Worm (Caenorhabditis elegans) whole organism, late embryonic: ENCODE data around the gene F14H8.5.

Source experiments
- ama-1 ChIP-seq: fragments of 150-350 bp; optimal IDR thresholded peaks from 2 replicates; lab custom pipeline; 2014
- dve-1 ChIP-seq: sonication (generic microtip); optimal IDR thresholded peaks from 2 replicates; lab custom pipeline; 2017; ENCODE audit warnings: antibody characterized with exemption, mild to moderate bottlenecking, missing genetic modification characterization, missing compliant biosample characterization
- elt-2 ChIP-seq: sonication (generic microtip); optimal IDR thresholded peaks from 2 replicates; lab custom pipeline; 2016; ENCODE audit warnings: missing genetic modification reagents, missing genetic modification characterization, missing compliant biosample characterization
- fkh-10 ChIP-seq: fragments of 150-350 bp; optimal IDR thresholded peaks from 2 replicates; lab custom pipeline; 2014; ENCODE audit warnings: missing biosample characterization, missing genetic modification reagents, missing genetic modification characterization
- hlh-13 ChIP-seq: fragments of 200-800 bp; sonication (Bioruptor generic); optimal IDR thresholded peaks from 2 replicates; lab custom pipeline; 2018; ENCODE audit warnings: mild to moderate bottlenecking, missing genetic modification characterization, missing compliant biosample characterization
- pqm-1 ChIP-seq: sonication (generic microtip); optimal IDR thresholded peaks from 2 replicates; lab custom pipeline; 2016; ENCODE audit warnings: missing genetic modification characterization, missing compliant biosample characterization
- pros-1 ChIP-seq: fragments of 150-350 bp; optimal IDR thresholded peaks from 2 replicates; lab custom pipeline; 2014; ENCODE audit warnings: missing biosample characterization, missing genetic modification reagents, missing genetic modification characterization
- ref-2 ChIP-seq: sonication (generic microtip); optimal IDR thresholded peaks from 2 replicates; lab custom pipeline; 2016; ENCODE audit warnings: missing genetic modification characterization, missing compliant biosample characterization

DNA sequence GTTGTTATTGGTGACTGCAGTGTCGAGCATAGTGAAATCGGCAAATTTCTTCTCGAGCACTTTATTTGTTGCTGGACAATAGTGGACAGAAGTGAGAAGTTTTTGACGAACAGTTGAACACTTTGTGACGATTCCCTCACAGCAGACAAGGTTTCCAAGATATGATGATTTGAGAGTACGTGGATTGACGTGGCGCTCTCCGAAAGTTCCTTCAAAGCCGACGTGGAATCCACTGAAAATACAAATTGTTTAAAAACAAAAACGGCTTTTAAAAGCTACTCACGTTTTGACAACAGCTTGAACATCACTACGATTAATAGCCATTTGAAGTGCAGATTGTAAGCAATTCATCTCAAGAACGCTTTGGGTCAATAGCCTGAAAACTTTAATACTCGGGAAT is 38.1 kb downstream of the F14H8.5 start:
- TF ChIP-seq hlh-13 (no peak), dve-1 (tag; lab: Kevin White, UChicago) (no peak), elt-2 (no peak), pqm-1 (tag; lab: Kevin White, UChicago) (no peak), fkh-10 (GFP tag; lab: Kevin White, UChicago) (no peak), ama-1 (lab: Kevin White, UChicago) (no peak), ref-2 (tag; lab: Kevin White, UChicago) (no peak), pros-1 (tag; lab: Kevin White, UChicago) (no peak)
